Worm (Caenorhabditis elegans): ENCODE measurements around the gene H13N06.7.

DNA sequence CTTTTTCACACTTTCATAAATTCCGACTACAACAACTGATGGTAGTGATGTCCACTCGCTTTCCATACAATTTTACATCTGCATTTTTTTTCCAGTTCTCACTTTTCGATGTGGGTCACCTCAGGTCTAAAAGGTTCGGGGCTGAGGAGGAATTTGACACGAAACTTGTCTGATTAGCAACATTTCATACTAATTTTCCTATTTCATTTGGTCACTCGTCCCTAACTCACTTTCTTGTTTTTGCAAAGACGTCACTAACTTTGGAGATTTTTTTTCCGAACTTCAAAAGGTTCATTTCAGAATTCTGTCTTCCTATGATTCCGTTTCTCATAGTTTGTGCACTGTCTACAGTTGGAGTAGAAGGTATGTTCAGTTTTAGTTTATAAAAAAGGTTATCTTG lies 15.1 kb upstream of the H13N06.7 start, which contains the start of gene H13N06.2:
- TF ChIP-seq klf-2 (GFP tag; conservative IDR thresholded peaks at IDR 0.05) (no peak), ref-1 (GFP tag; conservative IDR thresholded peaks at IDR 0.05) (no peak), T22C8.4 (GFP tag; IDR thresholded peaks at IDR 0.05) (no peak), med-1 (GFP tag; optimal IDR thresholded peaks at IDR 0.05; ENCODE audit: insufficient read depth) (no peak)

All from whole organism, midembryonic.